Worm (Caenorhabditis elegans) whole organism, L1 larva: ENCODE results near the gene C47A10.16.

ENCODE experiments used
- C16A3.4 ChIP-seq: fragments of 150-350 bp; optimal IDR thresholded peaks from 2 replicates; lab custom pipeline; 2014; ENCODE audit warnings: missing biosample characterization, missing genetic modification characterization
- F16B12.6 ChIP-seq: fragments of 150-350 bp; optimal IDR thresholded peaks from 2 replicates; lab custom pipeline; 2014; ENCODE audit warnings: missing biosample characterization, missing genetic modification characterization
- aha-1 ChIP-seq: fragments of 150-350 bp; optimal IDR thresholded peaks from 2 replicates; lab custom pipeline; 2014; ENCODE audit warnings: missing biosample characterization, missing genetic modification characterization
- ces-1 ChIP-seq: fragments of 150-350 bp; optimal IDR thresholded peaks from 2 replicates; lab custom pipeline; 2014; ENCODE audit warnings: missing biosample characterization, missing genetic modification reagents, missing genetic modification characterization
- efl-1 ChIP-seq, 4 experiments: fragments of 150-350 bp; optimal IDR thresholded peaks in 3 of 4; peaks in 1 of 4; 1 replicate in 1 of 4; 2 replicates in 3 of 4; lab custom pipeline; 2014; ENCODE audit warnings: missing biosample characterization in 2 of 4, missing genetic modification characterization in 2 of 4, missing genetic modification reagents in 2 of 4
- efl-3 ChIP-seq: fragments of 200-800 bp; sonication (Bioruptor generic); optimal IDR thresholded peaks from 2 replicates; lab custom pipeline; 2018; ENCODE audit warnings: mild to moderate bottlenecking, missing genetic modification characterization, missing compliant biosample characterization
- egl-27 ChIP-seq, 2 experiments: fragments of 150-350 bp in 1 of 2; sonication (generic microtip); optimal IDR thresholded peaks; 3 replicates each; lab custom pipeline; 2017 to 2018; ENCODE audit warnings: missing biosample characterization in 2 of 2, missing genetic modification characterization in 2 of 2, missing genetic modification reagents in 2 of 2
- elt-2 ChIP-seq: sonication (generic microtip); optimal IDR thresholded peaks from 2 replicates; lab custom pipeline; 2016; ENCODE audit warnings: missing genetic modification characterization, mild to moderate bottlenecking, inconsistent platforms, missing compliant biosample characterization, missing genetic modification reagents
- fkh-10 ChIP-seq: sonication (generic microtip); optimal IDR thresholded peaks from 2 replicates; lab custom pipeline; 2017; ENCODE audit warnings: missing biosample characterization, missing genetic modification reagents, missing genetic modification characterization
- fkh-4 ChIP-seq: sonication (generic microtip); optimal IDR thresholded peaks from 2 replicates; lab custom pipeline; 2016; ENCODE audit warnings: missing compliant biosample characterization, missing genetic modification characterization, borderline replicate concordance
- fkh-8 ChIP-seq: sonication (generic microtip); optimal IDR thresholded peaks from 2 replicates; lab custom pipeline; 2016; ENCODE audit warnings: mild to moderate bottlenecking, missing genetic modification characterization, missing compliant biosample characterization
- grh-1 ChIP-seq: fragments of 200-800 bp; sonication (Bioruptor generic); IDR thresholded peaks from 2 replicates; pipeline ENCODE4 v1.3.6; 2022; ENCODE audit warnings: missing genetic modification reagents, missing genetic modification characterization, missing compliant biosample characterization
- hpl-2 ChIP-seq: fragments of 150-350 bp; optimal IDR thresholded peaks from 2 replicates; lab custom pipeline; 2014; ENCODE audit warnings: missing biosample characterization, missing genetic modification reagents, missing genetic modification characterization
- irx-1 ChIP-seq: sonication (generic microtip); optimal IDR thresholded peaks from 2 replicates; lab custom pipeline; 2016; ENCODE audit warnings: missing genetic modification characterization, missing compliant biosample characterization
- jun-1 ChIP-seq: fragments of 150-350 bp; optimal IDR thresholded peaks from 2 replicates; lab custom pipeline; 2014; ENCODE audit warnings: missing biosample characterization, missing genetic modification reagents, missing genetic modification characterization
- lin-14 ChIP-seq: fragments of 200-800 bp; sonication (Bioruptor generic); optimal IDR thresholded peaks from 2 replicates; lab custom pipeline; 2018; ENCODE audit warnings: mild to moderate bottlenecking, missing genetic modification characterization, moderate library complexity, missing compliant biosample characterization
- lin-15B ChIP-seq: fragments of 150-350 bp; sonication (generic microtip); optimal IDR thresholded peaks from 3 replicates; lab custom pipeline; 2014; ENCODE audit warnings: missing biosample characterization, missing genetic modification characterization
- lin-35 ChIP-seq, 2 experiments: fragments of 150-350 bp; optimal IDR thresholded peaks; 2 replicates each; lab custom pipeline; 2014; ENCODE audit warnings: missing biosample characterization in 2 of 2, missing genetic modification characterization in 2 of 2, missing genetic modification reagents in 2 of 2
- lsy-2 ChIP-seq, 2 experiments: fragments of 150-350 bp; optimal IDR thresholded peaks; 2 replicates each; lab custom pipeline; 2014; ENCODE audit warnings: missing biosample characterization in 2 of 2, missing genetic modification characterization in 2 of 2
- mab-9 ChIP-seq: fragments of 200-800 bp; sonication (Bioruptor generic); IDR thresholded peaks from 2 replicates; pipeline ENCODE4 v1.3.6; 2022; ENCODE audit warnings: missing genetic modification reagents, missing genetic modification characterization, missing compliant biosample characterization
- mdl-1 ChIP-seq, 2 experiments: fragments of 150-350 bp; optimal IDR thresholded peaks; 2 replicates each; lab custom pipeline; 2014 to 2017; ENCODE audit warnings: missing biosample characterization in 2 of 2, missing genetic modification characterization in 2 of 2, inconsistent platforms in 1 of 2
- mef-2 ChIP-seq: fragments of 150-350 bp; optimal IDR thresholded peaks from 2 replicates; lab custom pipeline; 2014; ENCODE audit warnings: missing biosample characterization, missing genetic modification characterization
- mep-1 ChIP-seq: fragments of 150-350 bp; optimal IDR thresholded peaks from 2 replicates; lab custom pipeline; 2014; ENCODE audit warnings: missing biosample characterization, missing genetic modification characterization
- nhr-12 ChIP-seq: sonication (generic microtip); optimal IDR thresholded peaks from 2 replicates; lab custom pipeline; 2017; ENCODE audit warnings: missing biosample characterization, missing genetic modification characterization
- nhr-19 ChIP-seq: fragments of 200-800 bp; sonication (Bioruptor generic); conservative IDR thresholded peaks from 2 replicates; pipeline ENCODE4 v1.3.6; 2022; ENCODE audit warnings: missing genetic modification characterization, missing compliant biosample characterization
- nhr-20 ChIP-seq: sonication (generic microtip); optimal IDR thresholded peaks from 2 replicates; lab custom pipeline; 2016; ENCODE audit warnings: mild to moderate bottlenecking, missing genetic modification characterization, missing compliant biosample characterization
- nhr-237 ChIP-seq: fragments of 150-350 bp; optimal IDR thresholded peaks from 2 replicates; lab custom pipeline; 2014; ENCODE audit warnings: missing biosample characterization, missing genetic modification characterization
- nhr-28 ChIP-seq: fragments of 150-350 bp; optimal IDR thresholded peaks from 2 replicates; lab custom pipeline; 2014; ENCODE audit warnings: missing biosample characterization, missing genetic modification characterization
- nhr-71 ChIP-seq: sonication (generic microtip); optimal IDR thresholded peaks from 2 replicates; lab custom pipeline; 2016; ENCODE audit warnings: mild to moderate bottlenecking, missing genetic modification characterization, moderate library complexity, missing compliant biosample characterization
- skn-1 ChIP-seq: fragments of 150-350 bp; optimal IDR thresholded peaks from 2 replicates; lab custom pipeline; 2014; ENCODE audit warnings: missing biosample characterization, missing genetic modification characterization
- snpc-4 ChIP-seq: fragments of 150-350 bp; optimal IDR thresholded peaks from 2 replicates; lab custom pipeline; 2014; ENCODE audit warnings: missing biosample characterization, missing genetic modification characterization
- snu-23 ChIP-seq: sonication (generic microtip); optimal IDR thresholded peaks from 2 replicates; lab custom pipeline; 2016; ENCODE audit warnings: missing genetic modification characterization, missing compliant biosample characterization
- sup-37 ChIP-seq: fragments of 200-800 bp; sonication (Bioruptor generic); optimal IDR thresholded peaks from 2 replicates; lab custom pipeline; 2018; ENCODE audit warnings: mild to moderate bottlenecking, missing genetic modification characterization, missing compliant biosample characterization
- swsn-7 ChIP-seq: sonication (generic microtip); optimal IDR thresholded peaks from 2 replicates; lab custom pipeline; 2016; ENCODE audit warnings: missing genetic modification characterization, missing compliant biosample characterization
- tlp-1 ChIP-seq: fragments of 150-350 bp; optimal IDR thresholded peaks from 2 replicates; lab custom pipeline; 2014; ENCODE audit warnings: missing biosample characterization, missing genetic modification characterization
- unc-30 ChIP-seq: sonication (generic microtip); optimal IDR thresholded peaks from 2 replicates; lab custom pipeline; 2017; ENCODE audit warnings: missing biosample characterization, missing genetic modification characterization
- vab-15 ChIP-seq: sonication (generic microtip); optimal IDR thresholded peaks from 2 replicates; lab custom pipeline; 2017; ENCODE audit warnings: missing genotype, mild to moderate bottlenecking, missing genetic modification characterization, missing compliant biosample characterization
- xbp-1 ChIP-seq: sonication (generic microtip); optimal IDR thresholded peaks from 2 replicates; lab custom pipeline; 2016; ENCODE audit warnings: missing genetic modification characterization, missing compliant biosample characterization
- ztf-4 ChIP-seq: fragments of 150-350 bp; optimal IDR thresholded peaks from 2 replicates; lab custom pipeline; 2014; ENCODE audit warnings: missing biosample characterization, missing genetic modification characterization

The C47A10.16 gene

DNA sequence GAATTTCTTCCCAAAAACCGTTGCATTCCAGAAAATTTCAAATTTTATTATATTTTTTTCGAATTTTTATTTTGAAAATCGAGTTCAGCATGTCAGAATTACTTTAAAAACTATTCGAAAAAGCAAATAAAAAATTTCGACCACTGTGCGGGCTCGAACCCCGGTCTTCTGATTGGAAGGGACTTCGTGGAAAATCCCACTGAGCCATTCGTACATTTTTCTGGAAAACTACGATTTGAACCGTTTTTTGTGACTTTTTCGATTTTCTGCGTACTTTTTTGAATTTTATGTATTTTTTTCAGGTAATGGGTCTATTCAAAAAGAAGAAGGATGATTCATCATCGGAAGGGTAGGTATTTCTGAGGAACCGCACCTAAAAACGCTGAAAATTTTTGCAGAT is 9.4 kb downstream of the C47A10.16 start, which contains the start of gene pgp-9:
Gene pgp-9 (plus strand): TSS at position 301 of the 400 bp plus-strand sequence.
- TF ChIP-seq mdl-1 (tag; optimal IDR thresholded peaks at IDR 0.05; lab: Kevin White, UChicago) (no peak), tlp-1 (tag; lab: Kevin White, UChicago) (no peak), efl-3 (GFP tag; lab: Kevin White, UChicago) (no peak), mab-9 (GFP tag; lab: Robert Waterston, UW) (no peak), mep-1 (tag; lab: Kevin White, UChicago) (no peak), xbp-1 (tag; lab: Kevin White, UChicago) (no peak), snu-23 (GFP tag; lab: Kevin White, UChicago) (no peak), efl-1 (optimal IDR thresholded peaks at IDR 0.05; lab: Kevin White, UChicago) (no peak), efl-1 (GFP tag; optimal IDR thresholded peaks at IDR 0.05 in 1 of 2; lab: Kevin White, UChicago) (no peak), nhr-19 (GFP tag; lab: Robert Waterston, UW) (no peak)

DNA sequence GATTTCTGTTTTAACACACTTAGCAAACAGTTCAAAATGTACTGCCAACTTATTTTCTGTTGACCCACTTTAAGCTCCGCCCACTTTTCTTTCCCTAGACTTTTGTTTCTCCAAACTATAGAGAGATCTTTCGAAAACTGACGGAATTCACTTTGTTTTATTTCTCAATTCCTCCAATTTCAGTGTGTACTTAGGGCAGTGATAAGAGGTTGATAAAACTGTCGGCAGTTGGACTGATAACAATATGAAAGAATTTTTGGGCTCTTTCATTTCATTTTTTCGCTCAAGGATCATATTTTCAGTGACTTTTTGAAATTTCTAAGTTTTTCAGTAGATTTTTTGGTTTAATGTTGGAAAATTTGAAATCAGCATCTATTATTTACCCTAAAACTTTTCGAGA is 10.0 kb downstream of the C47A10.16 start:
- TF ChIP-seq hpl-2 (GFP tag; lab: Kevin White, UChicago) (no peak), aha-1 (tag; lab: Kevin White, UChicago) (no peak), elt-2 (tag; lab: Kevin White, UChicago) (peak; percentile 52), grh-1 (GFP tag; lab: Robert Waterston, UW) (no peak), tlp-1 (tag; lab: Kevin White, UChicago) (peak; percentile 32), skn-1 (tag; lab: Kevin White, UChicago) (no peak), sup-37 (GFP tag; lab: Kevin White, UChicago) (no peak)
- TF ChIP-seq, all 84 proteins: peak for 2

DNA sequence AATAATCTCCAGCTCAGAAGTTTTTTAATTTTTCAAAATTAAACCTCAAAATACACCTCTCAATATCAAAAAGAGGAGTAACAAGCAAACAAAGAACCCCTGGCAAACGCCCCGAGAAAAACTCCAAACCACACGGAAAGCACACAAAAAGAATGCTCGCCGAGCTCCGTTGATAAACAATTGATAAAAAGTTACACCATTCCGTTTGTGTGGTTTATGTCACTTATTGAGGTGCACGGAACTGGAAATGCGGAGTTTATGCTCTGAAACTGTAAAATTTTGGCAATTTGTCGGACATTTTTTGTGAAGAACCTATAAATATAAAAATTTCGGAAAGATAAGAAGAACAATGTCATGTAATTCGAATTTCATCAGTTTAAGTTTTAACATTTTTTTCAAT is 12.6 kb downstream of the C47A10.16 start:
- no peak for TF ChIP-seq ztf-4 (tag; lab: Kevin White, UChicago)
- no peak for TF ChIP-seq mef-2 (tag; lab: Kevin White, UChicago)
- peak; percentile 71 for TF ChIP-seq elt-2 (tag; lab: Kevin White, UChicago)
- no peak for TF ChIP-seq sup-37 (GFP tag; lab: Kevin White, UChicago)
- peak; percentile 7 for TF ChIP-seq nhr-20 (tag; lab: Kevin White, UChicago)
- no peak for TF ChIP-seq nhr-28
- TF ChIP-seq mdl-1 (tag; optimal IDR thresholded peaks at IDR 0.05; lab: Kevin White, UChicago): no peak
- no peak for TF ChIP-seq fkh-4 (tag; lab: Kevin White, UChicago)
- TF ChIP-seq lin-35 (GFP tag; optimal IDR thresholded peaks at IDR 0.05; lab: Kevin White, UChicago): peak in 1 of 2 experiments; percentile 1
- no peak for TF ChIP-seq egl-27 (tag; optimal IDR thresholded peaks at IDR 0.05; lab: Kevin White, UChicago)
- no peak for TF ChIP-seq nhr-12 (tag; lab: Kevin White, UChicago)
- no peak for TF ChIP-seq tlp-1 (tag; lab: Kevin White, UChicago)
- TF ChIP-seq irx-1: no peak
- no peak for TF ChIP-seq unc-30 (tag; lab: Kevin White, UChicago)
- peak; percentile 39 for TF ChIP-seq lin-14 (GFP tag; lab: Kevin White, UChicago)
- no peak for TF ChIP-seq fkh-8 (tag; lab: Kevin White, UChicago)
- no peak for TF ChIP-seq C16A3.4
- no peak for TF ChIP-seq vab-15

DNA sequence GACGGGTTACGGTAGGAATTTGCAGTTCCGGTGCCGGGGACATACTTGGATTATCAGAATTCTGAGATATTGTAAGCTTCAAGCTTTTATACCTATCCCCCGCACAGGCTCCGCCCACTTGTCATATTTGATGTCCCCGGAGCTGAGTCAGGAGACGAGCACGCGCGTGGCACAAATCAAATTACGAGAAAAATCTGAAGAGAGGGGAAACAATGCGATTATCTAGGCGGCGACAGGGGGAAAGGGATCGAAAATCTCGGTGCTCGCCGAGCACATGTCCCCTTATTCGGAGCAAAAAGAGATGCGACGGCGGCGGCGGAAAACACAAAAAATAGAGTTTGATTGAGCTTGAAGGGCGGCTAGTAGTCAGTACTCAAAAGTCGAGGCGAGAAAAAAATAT is 15.8 kb downstream of the C47A10.16 start, which contains the start of gene R12G8.1:
Gene R12G8.1 (minus strand): TSS at position 63 of the 400 bp plus-strand sequence.
- no peak for TF ChIP-seq lin-15B (tag; lab: Kevin White, UChicago)
- TF ChIP-seq ces-1 (GFP tag; lab: Kevin White, UChicago): peak; percentile 66
- no peak for TF ChIP-seq jun-1 (tag; lab: Kevin White, UChicago)
- TF ChIP-seq nhr-71 (tag; lab: Kevin White, UChicago): peak; percentile 51
- no peak for TF ChIP-seq snpc-4 (tag; lab: Kevin White, UChicago)
- no peak for TF ChIP-seq nhr-237 (tag; lab: Kevin White, UChicago)
- peak; percentile 78 for TF ChIP-seq lin-14 (GFP tag; lab: Kevin White, UChicago)
- no peak for TF ChIP-seq swsn-7 (tag; lab: Kevin White, UChicago)
- TF ChIP-seq efl-1 (optimal IDR thresholded peaks at IDR 0.05; lab: Kevin White, UChicago): no peak
- peak in 1 of 2 experiments; percentile 74 for TF ChIP-seq efl-1 (GFP tag; optimal IDR thresholded peaks at IDR 0.05 in 1 of 2; lab: Kevin White, UChicago)
- peak in 1 of 2 experiments; percentile 1 for TF ChIP-seq lsy-2 (tag; optimal IDR thresholded peaks at IDR 0.05; lab: Kevin White, UChicago)
- TF ChIP-seq fkh-10: peak; percentile 89
- no peak for TF ChIP-seq F16B12.6 (tag; lab: Kevin White, UChicago)
